Fruit fly (Drosophila melanogaster) whole organism, embryonic: ENCODE measurements around the gene CG33191.

Source experiments
- Aef1 ChIP-seq: fragments of 200-800 bp; sonication (Bioruptor generic); IDR thresholded peaks from 3 replicates; pipeline ENCODE4 v1.3.6; 2022; ENCODE audit warnings: missing biosample characterization, missing genetic modification characterization
- Bdp1 ChIP-seq: fragments of 200-800 bp; sonication (Bioruptor generic); optimal IDR thresholded peaks from 3 replicates; lab custom pipeline; 2016; ENCODE audit warnings: missing biosample characterization, missing genetic modification characterization
- Bgb ChIP-seq: fragments of 200-800 bp; sonication (Bioruptor generic); IDR thresholded peaks from 2 replicates; pipeline ENCODE4 v1.3.6; 2022; ENCODE audit warnings: missing biosample characterization, missing genetic modification characterization; ENCODE audit not compliant: partially characterized antibody
- C15 ChIP-seq: fragments of 200-800 bp; sonication (Bioruptor generic); IDR thresholded peaks from 3 replicates; pipeline ENCODE4 v1.3.6; 2022; ENCODE audit warnings: missing biosample characterization, missing genetic modification characterization
- CG12391 ChIP-seq: fragments of 200-800 bp; sonication (Bioruptor generic); optimal IDR thresholded peaks from 3 replicates; lab custom pipeline; 2018; ENCODE audit warnings: missing biosample characterization, mild to moderate bottlenecking, missing genetic modification characterization, moderate library complexity
- CG13424 ChIP-seq: fragments of 200-800 bp; sonication (Bioruptor generic); optimal IDR thresholded peaks from 2 replicates; lab custom pipeline; 2019; ENCODE audit warnings: missing biosample characterization, mild to moderate bottlenecking, missing genetic modification characterization, moderate library complexity
- CG14441 ChIP-seq: fragments of 200-800 bp; sonication (Bioruptor generic); IDR thresholded peaks from 2 replicates; pipeline ENCODE4 v1.3.6; 2022; ENCODE audit warnings: missing biosample characterization, missing genetic modification characterization
- CG14710 ChIP-seq: fragments of 200-800 bp; sonication (Bioruptor generic); optimal IDR thresholded peaks from 3 replicates; lab custom pipeline; 2019; ENCODE audit warnings: missing biosample characterization, mild to moderate bottlenecking, missing genetic modification characterization, moderate library complexity
- CG15601 ChIP-seq: fragments of 200-800 bp; sonication (Bioruptor generic); optimal IDR thresholded peaks from 3 replicates; lab custom pipeline; 2019; ENCODE audit warnings: missing biosample characterization, mild to moderate bottlenecking, missing genetic modification characterization, moderate library complexity
- CG1832 ChIP-seq: fragments of 200-800 bp; sonication (Bioruptor generic); optimal IDR thresholded peaks from 2 replicates; lab custom pipeline; 2017; ENCODE audit warnings: missing biosample characterization, mild to moderate bottlenecking, missing genetic modification characterization, inconsistent platforms
- CG18619 ChIP-seq: fragments of 200-800 bp; sonication (Bioruptor generic); optimal IDR thresholded peaks from 3 replicates; lab custom pipeline; 2017; ENCODE audit warnings: missing biosample characterization, mild to moderate bottlenecking, missing genetic modification characterization
- CG2712 ChIP-seq: fragments of 200-800 bp; optimal IDR thresholded peaks from 3 replicates; lab custom pipeline; 2019; ENCODE audit warnings: missing biosample characterization, mild to moderate bottlenecking, missing genetic modification characterization, moderate library complexity
- CG42726 ChIP-seq: fragments of 200-800 bp; sonication (Bioruptor generic); IDR thresholded peaks from 2 replicates; pipeline ENCODE4 v1.3.6; 2022; ENCODE audit warnings: missing biosample characterization, missing genetic modification characterization; ENCODE audit not compliant: partially characterized antibody
- CG4404 ChIP-seq: fragments of 200-800 bp; sonication (Bioruptor generic); IDR thresholded peaks from 2 replicates; pipeline ENCODE4 v1.3.6; 2022; ENCODE audit warnings: missing biosample characterization, missing genetic modification characterization
- CG6175 ChIP-seq: fragments of 200-800 bp; sonication (Bioruptor generic); IDR thresholded peaks from 3 replicates; pipeline ENCODE4 v1.3.6; 2022; ENCODE audit warnings: missing biosample characterization, missing genetic modification characterization
- CG9797 ChIP-seq: fragments of 200-800 bp; sonication (Bioruptor generic); optimal IDR thresholded peaks from 3 replicates; lab custom pipeline; 2018; ENCODE audit warnings: missing biosample characterization, mild to moderate bottlenecking, missing genetic modification characterization
- CoRest ChIP-seq: fragments of 200-800 bp; sonication (Bioruptor generic); optimal IDR thresholded peaks from 3 replicates; lab custom pipeline; 2018; ENCODE audit warnings: missing biosample characterization, mild to moderate bottlenecking, missing genetic modification characterization, moderate library complexity
- D19A ChIP-seq: fragments of 200-800 bp; optimal IDR thresholded peaks from 3 replicates; lab custom pipeline; 2019; ENCODE audit warnings: missing biosample characterization, mild to moderate bottlenecking, missing genetic modification characterization, moderate library complexity
- Dbx ChIP-seq: fragments of 200-800 bp; sonication (Bioruptor generic); IDR thresholded peaks from 3 replicates; pipeline ENCODE4 v1.3.6; 2022; ENCODE audit warnings: missing biosample characterization, missing genetic modification characterization
- Hr3 ChIP-seq: fragments of 200-800 bp; sonication (Bioruptor generic); optimal IDR thresholded peaks from 3 replicates; lab custom pipeline; 2016; ENCODE audit warnings: missing biosample characterization, missing genetic modification characterization
- MBD-R2 ChIP-seq: fragments of 200-800 bp; sonication (Bioruptor generic); IDR thresholded peaks from 2 replicates; pipeline ENCODE4 v1.3.6; 2022; ENCODE audit warnings: missing biosample characterization, missing genetic modification characterization
- Meics ChIP-seq: fragments of 200-800 bp; sonication (Bioruptor generic); optimal IDR thresholded peaks from 2 replicates; lab custom pipeline; 2017; ENCODE audit warnings: missing biosample characterization, mild to moderate bottlenecking, missing genetic modification characterization
- NfI ChIP-seq: fragments of 200-800 bp; sonication (Bioruptor generic); optimal IDR thresholded peaks from 3 replicates; lab custom pipeline; 2018; ENCODE audit warnings: missing biosample characterization, mild to moderate bottlenecking, missing genetic modification characterization, moderate library complexity
- Poxn ChIP-seq: fragments of 200-800 bp; sonication (Bioruptor generic); IDR thresholded peaks from 2 replicates; pipeline ENCODE4 v1.3.6; 2022; ENCODE audit warnings: missing biosample characterization, missing genetic modification characterization
- Ptx1 ChIP-seq: fragments of 200-800 bp; sonication (Bioruptor generic); IDR thresholded peaks from 2 replicates; pipeline ENCODE4 v1.3.6; 2022; ENCODE audit warnings: missing biosample characterization, missing genetic modification characterization
- Rfx ChIP-seq: fragments of 200-800 bp; sonication (Bioruptor generic); IDR thresholded peaks from 2 replicates; pipeline ENCODE4 v1.3.6; 2022; ENCODE audit warnings: missing biosample characterization, missing genetic modification characterization
- Sin3A ChIP-seq: fragments of >200 bp; optimal IDR thresholded peaks from 2 replicates; lab custom pipeline; 2018
- Stat92E ChIP-seq, 3 experiments: fragments of >200 bp in 2 of 3; fragments of 200-800 bp in 1 of 3; sonication (Bioruptor generic) in 1 of 3; optimal IDR thresholded peaks; 2 replicates each; lab custom pipeline; 2017 to 2019; ENCODE audit warnings: missing biosample characterization in 3 of 3, missing genetic modification characterization in 3 of 3, mild to moderate bottlenecking in 1 of 3, moderate library complexity in 1 of 3
- abd-A ChIP-seq: fragments of 200-800 bp; sonication (Bioruptor generic); optimal IDR thresholded peaks from 3 replicates; lab custom pipeline; 2019; ENCODE audit warnings: missing biosample characterization, mild to moderate bottlenecking, missing genetic modification characterization, moderate library complexity
- bab2 ChIP-seq: fragments of 200-800 bp; sonication (Bioruptor generic); optimal IDR thresholded peaks from 2 replicates; lab custom pipeline; 2016; ENCODE audit warnings: missing biosample characterization, missing genetic modification characterization
- btn ChIP-seq: fragments of 200-800 bp; sonication (Bioruptor generic); optimal IDR thresholded peaks from 2 replicates; lab custom pipeline; 2016; ENCODE audit warnings: missing biosample characterization, missing genetic modification characterization
- caup ChIP-seq: fragments of 200-800 bp; sonication (Bioruptor generic); optimal IDR thresholded peaks from 3 replicates; lab custom pipeline; 2017; ENCODE audit warnings: missing biosample characterization, mild to moderate bottlenecking, missing genetic modification characterization, moderate library complexity; ENCODE audit not compliant: severe bottlenecking
- chm ChIP-seq: fragments of 200-800 bp; sonication (Bioruptor generic); IDR thresholded peaks from 2 replicates; pipeline ENCODE4 v1.3.6; 2022; ENCODE audit warnings: missing biosample characterization, missing genetic modification characterization
- eyg ChIP-seq: fragments of 200-800 bp; sonication (Bioruptor generic); optimal IDR thresholded peaks from 3 replicates; lab custom pipeline; 2016; ENCODE audit warnings: missing biosample characterization, missing genetic modification characterization
- fd102C ChIP-seq: fragments of 200-800 bp; sonication (Bioruptor generic); optimal IDR thresholded peaks from 2 replicates; lab custom pipeline; 2018; ENCODE audit warnings: missing biosample characterization, mild to moderate bottlenecking, missing genetic modification characterization, moderate library complexity
- grau ChIP-seq: fragments of 200-800 bp; optimal IDR thresholded peaks from 3 replicates; lab custom pipeline; 2019; ENCODE audit warnings: missing biosample characterization, mild to moderate bottlenecking, missing genetic modification characterization, moderate library complexity
- hb ChIP-seq: fragments of 200-800 bp; sonication (Bioruptor generic); IDR thresholded peaks from 3 replicates; pipeline ENCODE4 v1.3.6; 2022; ENCODE audit warnings: missing biosample characterization, missing genetic modification characterization; ENCODE audit not compliant: partially characterized antibody
- insv ChIP-seq, 2 experiments: fragments of 200-800 bp; sonication (Bioruptor generic); optimal IDR thresholded peaks; 3 replicates each; lab custom pipeline; 2016 to 2018; ENCODE audit warnings: missing biosample characterization in 2 of 2, missing genetic modification characterization in 2 of 2
- kni ChIP-seq: fragments of 200-800 bp; sonication (Bioruptor generic); optimal IDR thresholded peaks from 3 replicates; lab custom pipeline; 2017; ENCODE audit warnings: mild to moderate bottlenecking, missing biosample characterization, missing genetic modification reagents, missing genetic modification characterization
- luna ChIP-seq: fragments of 200-800 bp; sonication (Bioruptor generic); optimal IDR thresholded peaks from 2 replicates; lab custom pipeline; 2016; ENCODE audit warnings: missing biosample characterization, missing genetic modification characterization
- mam ChIP-seq: fragments of 200-800 bp; sonication (Bioruptor generic); optimal IDR thresholded peaks from 3 replicates; lab custom pipeline; 2016; ENCODE audit warnings: missing biosample characterization, missing genetic modification characterization
- nmo ChIP-seq: fragments of 200-800 bp; sonication (Bioruptor generic); optimal IDR thresholded peaks from 2 replicates; lab custom pipeline; 2018; ENCODE audit warnings: missing biosample characterization, mild to moderate bottlenecking, missing genetic modification characterization, moderate library complexity
- p53 ChIP-seq: fragments of 200-800 bp; sonication (Bioruptor generic); optimal IDR thresholded peaks from 2 replicates; lab custom pipeline; 2016; ENCODE audit warnings: missing biosample characterization, missing genetic modification characterization
- sd ChIP-seq: fragments of 200-800 bp; sonication (Bioruptor generic); optimal IDR thresholded peaks from 3 replicates; lab custom pipeline; 2018; ENCODE audit warnings: missing biosample characterization, mild to moderate bottlenecking, missing genetic modification characterization, moderate library complexity
- slou ChIP-seq: fragments of 200-800 bp; sonication (Bioruptor generic); optimal IDR thresholded peaks from 3 replicates; lab custom pipeline; 2016; ENCODE audit warnings: missing biosample characterization, missing genetic modification characterization
- sna ChIP-seq: fragments of 200-800 bp; sonication (Bioruptor generic); IDR thresholded peaks from 2 replicates; pipeline ENCODE4 v1.3.6; 2022; ENCODE audit warnings: missing biosample characterization, missing genetic modification characterization; ENCODE audit not compliant: partially characterized antibody
- sr ChIP-seq: fragments of 200-800 bp; sonication (Bioruptor generic); IDR thresholded peaks from 3 replicates; pipeline ENCODE4 v1.3.6; 2022; ENCODE audit warnings: missing biosample characterization, missing genetic modification characterization
- ssp ChIP-seq: fragments of 200-800 bp; sonication (Bioruptor generic); IDR thresholded peaks from 2 replicates; pipeline ENCODE4 v1.3.6; 2022; ENCODE audit warnings: missing biosample characterization, missing genetic modification characterization
- tap ChIP-seq: fragments of 200-800 bp; optimal IDR thresholded peaks from 3 replicates; lab custom pipeline; 2019; ENCODE audit warnings: missing biosample characterization, mild to moderate bottlenecking, missing genetic modification characterization, moderate library complexity
- zen ChIP-seq: fragments of 200-800 bp; sonication (Bioruptor generic); optimal IDR thresholded peaks from 3 replicates; lab custom pipeline; 2018; ENCODE audit warnings: missing biosample characterization, mild to moderate bottlenecking, missing genetic modification characterization, moderate library complexity
- zfh1 ChIP-seq: fragments of 200-800 bp; sonication (Bioruptor generic); IDR thresholded peaks from 3 replicates; pipeline ENCODE4 v1.3.6; 2022; ENCODE audit warnings: missing biosample characterization, missing genetic modification characterization

The CG33191 gene

dm6 chr3R:8744198-8744597 lies 35.5 kb downstream of the CG33191 start (continued):
- TF ChIP-seq Meics (GFP tag; lab: Kevin White, UChicago) (peak; percentile 35), hb (GFP tag; lab: Robert Waterston, UW) (no peak), CG2712 (tag; lab: Kevin White, UChicago) (peak; percentile 59), Hr3 (GFP tag; lab: Kevin White, UChicago) (peak; percentile 27), CG14710 (tag; lab: Kevin White, UChicago) (no peak), CG13424 (tag; lab: Kevin White, UChicago) (peak; percentile 52), slou (no peak), caup (GFP tag; lab: Kevin White, UChicago) (peak; percentile 15), tap (tag; lab: Kevin White, UChicago) (no peak), zfh1 (GFP tag; lab: Robert Waterston, UW) (peak; percentile 40; the same call in 1 of the 3 replicates), sd (tag; lab: Kevin White, UChicago) (peak; percentile 8), luna (GFP tag; lab: Kevin White, UChicago) (no peak), zen (no peak), CoRest (tag; lab: Kevin White, UChicago) (peak; percentile 52), Bdp1 (GFP tag; lab: Kevin White, UChicago) (no peak), chm (GFP tag; lab: Robert Waterston, UW) (peak; percentile 54; the same call in 1 of the 2 replicates), Rfx (GFP tag; lab: Robert Waterston, UW) (peak; percentile 62; the same call in 1 of the 2 replicates), Poxn (GFP tag; lab: Robert Waterston, UW) (no peak), ssp (GFP tag; lab: Robert Waterston, UW) (no peak), D19A (tag; lab: Kevin White, UChicago) (no peak), Aef1 (GFP tag; lab: Robert Waterston, UW) (peak; percentile 44; the same call in 1 of the 3 replicates), CG9797 (GFP tag; lab: Kevin White, UChicago) (no peak), bab2 (GFP tag; lab: Kevin White, UChicago) (no peak), sr (GFP tag; lab: Robert Waterston, UW) (no peak), sna (GFP tag; lab: Robert Waterston, UW) (no peak), btn (GFP tag; lab: Kevin White, UChicago) (no peak), CG6175 (GFP tag; lab: Robert Waterston, UW) (no peak), CG4404 (GFP tag; lab: Robert Waterston, UW) (0 out of 2 replicates have a peak, but pooled peaks have one; percentile 15), Stat92E (GFP tag; optimal IDR thresholded peaks at IDR 0.05; lab: Kevin White, UChicago) (no peak), NfI (GFP tag; lab: Kevin White, UChicago) (peak; percentile 46), grau (tag; lab: Kevin White, UChicago) (peak; percentile 91), CG42726 (no peak), mam (GFP tag; lab: Kevin White, UChicago) (peak; percentile 2), CG14441 (GFP tag; lab: Robert Waterston, UW) (peak; percentile 52), C15 (0 out of 3 replicates have a peak, but pooled peaks have one; percentile 55), kni (GFP tag; lab: Kevin White, UChicago) (peak; percentile 7), nmo (GFP tag; lab: Kevin White, UChicago) (no peak), Dbx (GFP tag; lab: Robert Waterston, UW) (no peak), CG15601 (tag; lab: Kevin White, UChicago) (peak; percentile 34), Bgb (no peak), CG12391 (tag; lab: Kevin White, UChicago) (peak; percentile 43), Sin3A (lab: Kevin White, UChicago) (no peak), CG18619 (GFP tag; lab: Kevin White, UChicago) (peak; percentile 39), CG1832 (GFP tag; lab: Kevin White, UChicago) (no peak), p53 (GFP tag; lab: Kevin White, UChicago) (no peak), insv (GFP tag; optimal IDR thresholded peaks at IDR 0.05; lab: Kevin White, UChicago) (no peak), fd102C (GFP tag; lab: Kevin White, UChicago) (no peak), abd-A (tag; lab: Kevin White, UChicago) (no peak), MBD-R2 (GFP tag; lab: Robert Waterston, UW) (no peak), Ptx1 (GFP tag; lab: Robert Waterston, UW) (peak; percentile 77), eyg (no peak)
